Fruit fly (Drosophila melanogaster) whole organism: ENCODE measurements around the gene Nelf-A.

Source experiments
- CG8478 ChIP-seq: fragments of >200 bp; optimal IDR thresholded peaks from 2 replicates; lab custom pipeline; 2018; ENCODE audit warnings: inconsistent platforms
- Dll ChIP-seq: fragments of >200 bp; optimal IDR thresholded peaks from 2 replicates; lab custom pipeline; 2017
- EcR ChIP-seq, 2 experiments: fragments of >200 bp; optimal IDR thresholded peaks; 2 replicates each; lab custom pipeline; 2017; ENCODE audit warnings: missing biosample characterization in 2 of 2, missing genetic modification characterization in 2 of 2, missing genetic modification reagents in 2 of 2
- pan ChIP-seq: fragments of >200 bp; optimal IDR thresholded peaks from 2 replicates; lab custom pipeline; 2017
- psq ChIP-seq: fragments of >200 bp; optimal IDR thresholded peaks from 2 replicates; lab custom pipeline; 2017
- usp ChIP-seq: fragments of >200 bp; optimal IDR thresholded peaks from 2 replicates; lab custom pipeline; 2017; ENCODE audit warnings: missing biosample characterization, missing genetic modification characterization, mixed read lengths

- TF ChIP-seq pan (lab: Kevin White, UChicago) (no peak), CG8478 (lab: Kevin White, UChicago) (no peak), usp (GFP tag; lab: Kevin White, UChicago) (no peak), Dll (lab: Kevin White, UChicago) (no peak), psq (lab: Kevin White, UChicago) (no peak), EcR (GFP tag; optimal IDR thresholded peaks at IDR 0.05; lab: Kevin White, UChicago) (no peak)
Measured at dm6 chr3R:21180391-21180796, 43.1 kb upstream of the Nelf-A start.
